Worm (Caenorhabditis elegans) whole organism, L1 larva: Measurements from ENCODE around the gene K08H10.6.

Experiments
- egl-13 ChIP-seq: sonication (generic microtip); optimal IDR thresholded peaks from 2 replicates; lab custom pipeline; 2016; ENCODE audit warnings: missing genotype, missing genetic modification reagents, missing genetic modification characterization, missing compliant biosample characterization
- snpc-4 ChIP-seq: fragments of 150-350 bp; optimal IDR thresholded peaks from 2 replicates; lab custom pipeline; 2014; ENCODE audit warnings: missing biosample characterization, missing genetic modification characterization

- no peak for TF ChIP-seq egl-13 (tag; lab: Kevin White, UChicago)
- TF ChIP-seq snpc-4: no peak
These were observed 7.0 kb upstream of the K08H10.6 start for ce11 chrV:10002720-10003119.
